Worm (Caenorhabditis elegans): ENCODE results near the gene lro-1.

lro-1 gene

DNA sequence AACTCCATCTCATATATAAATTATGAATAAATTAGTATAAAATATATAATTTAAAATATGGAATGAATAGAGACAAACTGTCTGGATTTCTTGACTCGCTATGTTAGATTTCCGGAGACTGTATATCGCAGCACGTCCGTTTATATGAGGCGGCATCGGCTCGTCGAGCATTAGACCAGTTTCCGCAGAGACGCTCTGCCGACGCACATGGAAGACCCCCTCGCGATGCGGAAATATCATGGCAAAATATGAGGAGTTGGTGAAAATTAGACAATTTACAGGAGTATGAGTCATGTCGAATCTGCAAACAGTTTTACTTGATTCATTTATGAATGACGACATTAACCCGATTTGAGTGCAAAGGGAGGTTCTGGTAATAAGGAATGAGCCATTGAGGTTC, 47.7 kb downstream of the lro-1 start, which contains the start of gene chtb-3:
Gene chtb-3, minus strand, starts transcription at position 101 of the 400 bp plus-strand sequence.
- TF ChIP-seq F13H6.1 (tag; optimal IDR thresholded peaks at IDR 0.05): no peak
- no peak for TF ChIP-seq eyg-1 (tag; optimal IDR thresholded peaks at IDR 0.05)
- no peak for TF ChIP-seq pha-4 (tag; optimal IDR thresholded peaks at IDR 0.05)
- TF ChIP-seq nhr-11 (tag; optimal IDR thresholded peaks at IDR 0.05): no peak
- no peak for TF ChIP-seq syd-9 (tag; optimal IDR thresholded peaks at IDR 0.05)
- no peak for TF ChIP-seq ceh-48 (tag; optimal IDR thresholded peaks at IDR 0.05)
- no peak for TF ChIP-seq zip-5 (tag; optimal IDR thresholded peaks at IDR 0.05)
- no peak for TF ChIP-seq tbx-2 (tag; optimal IDR thresholded peaks at IDR 0.05)
- no peak for TF ChIP-seq tbx-7 (tag; optimal IDR thresholded peaks at IDR 0.05)

DNA sequence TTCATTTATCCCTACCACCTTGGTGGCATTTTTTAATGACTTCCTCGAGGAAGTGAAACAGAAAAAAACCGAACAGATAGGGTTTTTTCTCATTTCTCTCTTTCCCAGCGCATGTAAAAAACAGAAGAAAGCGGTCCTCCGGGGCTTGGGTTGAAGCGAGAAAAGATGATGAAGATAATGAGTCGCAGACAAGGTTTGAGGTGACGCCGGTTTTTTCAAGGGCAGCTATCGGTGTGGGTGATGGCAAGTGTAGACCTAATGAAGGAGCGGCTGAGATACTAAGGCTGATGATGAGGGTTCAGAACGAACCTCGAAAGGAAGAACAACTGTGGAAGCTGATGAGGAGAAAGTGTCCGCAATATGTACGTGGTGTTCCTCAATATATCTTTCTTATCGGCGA, 49.0 kb downstream of the lro-1 start:
- TF ChIP-seq K02D7.2 (tag; optimal IDR thresholded peaks at IDR 0.05): no peak
- no peak for TF ChIP-seq elt-4 (tag; optimal IDR thresholded peaks at IDR 0.05)
- no peak for TF ChIP-seq fkh-10 (GFP tag; optimal IDR thresholded peaks at IDR 0.05)
- no peak for TF ChIP-seq ama-1 (optimal IDR thresholded peaks at IDR 0.05)
- no peak for TF ChIP-seq unc-3 (GFP tag; conservative IDR thresholded peaks at IDR 0.05)
- no peak for TF ChIP-seq unc-3 (tag; optimal IDR thresholded peaks at IDR 0.05)
- no peak for TF ChIP-seq madf-2 (tag; optimal IDR thresholded peaks at IDR 0.05)
- TF ChIP-seq hlh-15 (tag; optimal IDR thresholded peaks at IDR 0.05): no peak
- TF ChIP-seq dve-1 (tag; optimal IDR thresholded peaks at IDR 0.05): no peak
- no peak for TF ChIP-seq ceh-18 (tag; optimal IDR thresholded peaks at IDR 0.05)
- TF ChIP-seq unc-86 (tag; optimal IDR thresholded peaks at IDR 0.05): no peak
- no peak for TF ChIP-seq syd-9 (tag; optimal IDR thresholded peaks at IDR 0.05)
- TF ChIP-seq eyg-1 (tag; optimal IDR thresholded peaks at IDR 0.05): no peak
- no peak for TF ChIP-seq lim-6 (tag; optimal IDR thresholded peaks at IDR 0.05)
- TF ChIP-seq K09A11.1 (tag; optimal IDR thresholded peaks at IDR 0.05; ENCODE audit: insufficient read depth): no peak
- no peak for TF ChIP-seq ceh-34 (tag; optimal IDR thresholded peaks at IDR 0.05)
- no peak for TF ChIP-seq nhr-232 (tag; optimal IDR thresholded peaks at IDR 0.05)
- no peak for TF ChIP-seq sox-2 (GFP tag; IDR thresholded peaks at IDR 0.05)
- TF ChIP-seq pag-3 (tag; optimal IDR thresholded peaks at IDR 0.05; ENCODE audit: borderline replicate concordance): no peak

DNA sequence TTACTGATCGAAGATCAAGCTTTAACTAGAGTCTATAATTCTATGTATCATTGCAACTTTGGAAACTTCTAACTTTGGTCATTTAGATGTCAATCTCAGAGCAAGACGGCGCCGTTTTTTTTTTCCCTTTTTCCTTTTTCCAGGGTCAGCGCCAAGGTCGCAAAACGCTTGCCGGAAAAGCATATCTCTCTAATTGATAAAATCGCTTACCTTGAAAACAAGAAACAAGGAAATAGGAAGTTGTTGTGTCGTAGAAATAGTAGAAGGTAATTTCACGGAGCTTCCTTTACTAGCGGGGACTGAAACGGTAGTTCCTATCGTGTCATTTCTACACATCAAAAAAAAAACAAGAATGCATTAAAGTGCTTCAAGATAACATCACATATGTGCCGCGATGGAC, 49.5 kb downstream of the lro-1 start:
- TF ChIP-seq C38D4.7 (GFP tag; optimal IDR thresholded peaks at IDR 0.05): no peak
- no peak for TF ChIP-seq pros-1 (tag; optimal IDR thresholded peaks at IDR 0.05)
- TF ChIP-seq nfya-1 (tag; optimal IDR thresholded peaks at IDR 0.05): no peak
- TF ChIP-seq elt-4 (tag; optimal IDR thresholded peaks at IDR 0.05): no peak
- TF ChIP-seq unc-86 (tag; optimal IDR thresholded peaks at IDR 0.05): no peak
- no peak for TF ChIP-seq sox-2 (GFP tag; IDR thresholded peaks at IDR 0.05)
- TF ChIP-seq sox-4 (tag; optimal IDR thresholded peaks at IDR 0.05): no peak
- TF ChIP-seq ceh-9 (tag; optimal IDR thresholded peaks at IDR 0.05): no peak
- no peak for TF ChIP-seq tbx-2 (tag; optimal IDR thresholded peaks at IDR 0.05)
- no peak for TF ChIP-seq dve-1 (tag; optimal IDR thresholded peaks at IDR 0.05)
- no peak for TF ChIP-seq C08G9.2 (tag; optimal IDR thresholded peaks at IDR 0.05)
- no peak for TF ChIP-seq fkh-10 (GFP tag; optimal IDR thresholded peaks at IDR 0.05)

DNA sequence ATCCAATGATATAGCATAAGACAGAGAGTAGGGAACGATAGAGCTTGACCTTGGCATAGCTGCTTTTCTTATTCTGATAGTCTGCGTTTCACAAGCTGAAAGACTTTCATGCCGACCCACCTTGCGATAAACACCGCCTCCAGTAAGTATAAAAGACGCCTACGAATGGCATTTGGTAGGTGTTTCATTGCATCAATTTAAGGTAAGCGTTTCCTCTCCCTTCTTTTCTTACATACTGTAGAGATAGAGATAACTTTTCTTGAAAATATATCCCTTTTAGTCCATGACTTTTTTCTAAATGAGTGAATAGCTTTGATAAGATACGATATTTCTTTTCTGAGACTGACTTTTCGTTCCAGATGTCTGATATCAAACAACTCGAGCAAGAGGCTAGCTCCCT, 51.2 kb downstream of the lro-1 start, which contains the start of gene col-167:
Gene col-167, plus strand, starts transcription at position 360 of the 400 bp plus-strand sequence.
- no peak for TF ChIP-seq ttx-3 (tag; optimal IDR thresholded peaks at IDR 0.05)
- TF ChIP-seq fkh-6 (tag; optimal IDR thresholded peaks at IDR 0.05): no peak
- no peak for TF ChIP-seq T23F11.4 (GFP tag; optimal IDR thresholded peaks at IDR 0.05)
- no peak for TF ChIP-seq npax-4 (tag; optimal IDR thresholded peaks at IDR 0.05)
- no peak for TF ChIP-seq pax-1 (tag; optimal IDR thresholded peaks at IDR 0.05)
- no peak for TF ChIP-seq pros-1 (tag; optimal IDR thresholded peaks at IDR 0.05)
- no peak for TF ChIP-seq che-1 (tag; optimal IDR thresholded peaks at IDR 0.05)
- TF ChIP-seq nfya-1 (tag; optimal IDR thresholded peaks at IDR 0.05): no peak
- no peak for TF ChIP-seq dve-1 (tag; optimal IDR thresholded peaks at IDR 0.05)
- TF ChIP-seq unc-42 (tag; optimal IDR thresholded peaks at IDR 0.05): no peak
- no peak for TF ChIP-seq mec-3 (tag; optimal IDR thresholded peaks at IDR 0.05; ENCODE audit: borderline replicate concordance)
- no peak for TF ChIP-seq hlh-8 (tag; optimal IDR thresholded peaks at IDR 0.05)
- no peak for TF ChIP-seq pha-4 (tag; optimal IDR thresholded peaks at IDR 0.05)
- TF ChIP-seq sox-2 (GFP tag; IDR thresholded peaks at IDR 0.05): no peak
- no peak for TF ChIP-seq ceh-6 (GFP tag; optimal IDR thresholded peaks at IDR 0.05)
- TF ChIP-seq ztf-16 (tag; optimal IDR thresholded peaks at IDR 0.05): no peak
- no peak for TF ChIP-seq K09A11.1 (tag; optimal IDR thresholded peaks at IDR 0.05; ENCODE audit: insufficient read depth)
- no peak for TF ChIP-seq syd-9 (tag; optimal IDR thresholded peaks at IDR 0.05)
- no peak for TF ChIP-seq odd-2 (tag; optimal IDR thresholded peaks at IDR 0.05)
